Fruit fly (Drosophila melanogaster) S2 (cell line): ENCODE measurements around the gene CG32459.

ENCODE experiments used
- CG8478 ChIP-seq: fragments of >200 bp; optimal IDR thresholded peaks from 2 replicates; lab custom pipeline; 2018
- CTCF ChIP-seq, 2 experiments: fragments of >200 bp; optimal IDR thresholded peaks; 2 replicates each; lab custom pipeline; 2018

dm6 chr3L:22883649-22884048, 27.8 kb upstream of the CG32459 start:
- TF ChIP-seq CG8478 (no peak), CTCF (optimal IDR thresholded peaks at IDR 0.05; lab: Kevin White, UChicago) (no peak)
